Worm (Caenorhabditis elegans) whole organism, L4 larva: ENCODE data around the gene M04B2.2.
A peak's percentile ranks its signal among the peaks of the same experiment; 100 is the strongest.

Experiments
- F10B5.3 ChIP-seq: sonication (generic microtip); optimal IDR thresholded peaks from 2 replicates; lab custom pipeline; 2016; ENCODE audit warnings: mild to moderate bottlenecking, missing genetic modification characterization, missing compliant biosample characterization
- F26F4.8 ChIP-seq: fragments of 200-800 bp; sonication (Bioruptor generic); conservative IDR thresholded peaks from 2 replicates; pipeline ENCODE4 v1.3.6; 2022; ENCODE audit warnings: missing genetic modification characterization, missing compliant biosample characterization
- F37D6.2 ChIP-seq: sonication (generic microtip); optimal IDR thresholded peaks from 2 replicates; lab custom pipeline; 2016; ENCODE audit warnings: mild to moderate bottlenecking, missing genetic modification characterization, missing compliant biosample characterization
- T26A8.4 ChIP-seq: fragments of 200-800 bp; sonication (Bioruptor generic); IDR thresholded peaks from 2 replicates; pipeline ENCODE4 v1.3.6; 2022; ENCODE audit warnings: missing genetic modification characterization, missing compliant biosample characterization
- Y105C5A.15 ChIP-seq: fragments of 200-800 bp; sonication (Bioruptor generic); IDR thresholded peaks from 2 replicates; pipeline ENCODE4 v1.3.6; 2022; ENCODE audit warnings: missing genetic modification characterization, missing compliant biosample characterization
- ZK546.5 ChIP-seq, 2 experiments: sonication (generic microtip); optimal IDR thresholded peaks; 2 replicates each; lab custom pipeline; 2017; ENCODE audit warnings: missing biosample characterization in 2 of 2, missing genetic modification characterization in 2 of 2
- aha-1 ChIP-seq: fragments of 150-350 bp; peaks from one replicate; lab custom pipeline; 2014; ENCODE audit warnings: missing biosample characterization, missing genetic modification characterization
- aly-2 ChIP-seq: sonication (generic microtip); optimal IDR thresholded peaks from 2 replicates; lab custom pipeline; 2018; ENCODE audit warnings: missing biosample characterization, missing genetic modification characterization
- ama-1 ChIP-seq: fragments of 150-350 bp; optimal IDR thresholded peaks from 2 replicates; lab custom pipeline; 2014; ENCODE audit warnings: inconsistent platforms, mixed read lengths
- ceh-20 ChIP-seq: fragments of 200-800 bp; sonication (Bioruptor generic); IDR thresholded peaks from 2 replicates; pipeline ENCODE4 v1.3.6; 2022; ENCODE audit warnings: missing genetic modification reagents, missing genetic modification characterization, missing compliant biosample characterization
- ceh-28 ChIP-seq: fragments of 150-350 bp; optimal IDR thresholded peaks from 2 replicates; lab custom pipeline; 2014; ENCODE audit warnings: missing biosample characterization, missing genetic modification reagents, missing genetic modification characterization
- ceh-32 ChIP-seq: sonication (generic microtip); optimal IDR thresholded peaks from 2 replicates; lab custom pipeline; 2016; ENCODE audit warnings: mild to moderate bottlenecking, missing genetic modification characterization, missing compliant biosample characterization; ENCODE audit not compliant: poor library complexity
- ceh-44 ChIP-seq: fragments of 200-800 bp; sonication (Bioruptor generic); IDR thresholded peaks from 2 replicates; pipeline ENCODE4 v1.3.6; 2022; ENCODE audit warnings: missing genetic modification reagents, missing genetic modification characterization, missing compliant biosample characterization
- ces-1 ChIP-seq: fragments of 150-350 bp; sonication (generic microtip); optimal IDR thresholded peaks from 4 replicates; lab custom pipeline; 2014; ENCODE audit warnings: missing biosample characterization, missing genetic modification reagents, missing genetic modification characterization
- ctbp-1 ChIP-seq: fragments of 200-800 bp; sonication (Bioruptor generic); IDR thresholded peaks from 2 replicates; pipeline ENCODE4 v1.3.6; 2022; ENCODE audit warnings: missing genetic modification reagents, missing genetic modification characterization, missing compliant biosample characterization
- dmd-6 ChIP-seq: fragments of 200-800 bp; sonication (Bioruptor generic); IDR thresholded peaks from 2 replicates; pipeline ENCODE4 v1.3.6; 2022; ENCODE audit warnings: missing genetic modification reagents, missing genetic modification characterization, missing compliant biosample characterization
- dmd-9 ChIP-seq: fragments of 200-800 bp; sonication (Bioruptor generic); IDR thresholded peaks from 2 replicates; pipeline ENCODE4 v1.3.6; 2022; ENCODE audit warnings: missing genetic modification reagents, missing genetic modification characterization, missing compliant biosample characterization
- fkh-10 ChIP-seq: fragments of 150-350 bp; optimal IDR thresholded peaks from 2 replicates; lab custom pipeline; 2014; ENCODE audit warnings: missing biosample characterization, missing genetic modification reagents, missing genetic modification characterization
- fos-1 ChIP-seq: fragments of 150-350 bp; optimal IDR thresholded peaks from 2 replicates; lab custom pipeline; 2014; ENCODE audit warnings: missing biosample characterization, missing genetic modification characterization
- hif-1 ChIP-seq, 2 experiments: sonication (generic microtip); optimal IDR thresholded peaks; 2 replicates each; lab custom pipeline; 2016 to 2017; ENCODE audit warnings: missing compliant biosample characterization in 2 of 2, missing genetic modification characterization in 2 of 2, missing genetic modification reagents in 2 of 2, missing genotype in 2 of 2, mild to moderate bottlenecking in 1 of 2
- hlh-30 ChIP-seq: sonication (generic microtip); optimal IDR thresholded peaks from 2 replicates; lab custom pipeline; 2017; ENCODE audit warnings: antibody characterized with exemption, mild to moderate bottlenecking, missing genetic modification characterization, missing compliant biosample characterization; ENCODE audit not compliant: insufficient read depth
- hmg-1.1 ChIP-seq: fragments of 200-800 bp; sonication (Bioruptor generic); IDR thresholded peaks from 2 replicates; pipeline ENCODE4 v1.3.6; 2022; ENCODE audit warnings: missing genetic modification reagents, missing genetic modification characterization, missing compliant biosample characterization
- lin-1 ChIP-seq: fragments of 200-800 bp; sonication (Bioruptor generic); IDR thresholded peaks from 2 replicates; pipeline ENCODE4 v1.3.6; 2022; ENCODE audit warnings: missing genetic modification reagents, missing genetic modification characterization, missing compliant biosample characterization
- lir-3 ChIP-seq: sonication (generic microtip); optimal IDR thresholded peaks from 2 replicates; lab custom pipeline; 2016; ENCODE audit warnings: mild to moderate bottlenecking, missing genetic modification characterization, missing compliant biosample characterization
- lsy-2 ChIP-seq, 2 experiments: fragments of 150-350 bp in 1 of 2; sonication (generic microtip) in 1 of 2; optimal IDR thresholded peaks; 2 replicates each; lab custom pipeline; 2014 to 2017; ENCODE audit warnings: missing biosample characterization in 2 of 2, missing genetic modification characterization in 2 of 2
- madf-9 ChIP-seq: fragments of 200-800 bp; sonication (Bioruptor generic); conservative IDR thresholded peaks from 2 replicates; pipeline ENCODE4 v1.3.6; 2022; ENCODE audit warnings: missing genetic modification reagents, missing genetic modification characterization, missing compliant biosample characterization
- mep-1 ChIP-seq: fragments of 150-350 bp; sonication (generic microtip); optimal IDR thresholded peaks from 3 replicates; lab custom pipeline; 2014; ENCODE audit warnings: missing biosample characterization, missing genetic modification characterization
- mes-2 ChIP-seq: sonication (generic microtip); optimal IDR thresholded peaks from 2 replicates; lab custom pipeline; 2016; ENCODE audit warnings: missing genotype, mild to moderate bottlenecking, missing genetic modification characterization, missing compliant biosample characterization; ENCODE audit not compliant: poor library complexity, severe bottlenecking
- mxl-3 ChIP-seq: fragments of 200-800 bp; sonication (Bioruptor generic); optimal IDR thresholded peaks from 2 replicates; lab custom pipeline; 2018; ENCODE audit warnings: mild to moderate bottlenecking, missing genetic modification characterization, missing compliant biosample characterization
- nhr-111 ChIP-seq: fragments of 200-800 bp; sonication (Bioruptor generic); optimal IDR thresholded peaks from 2 replicates; lab custom pipeline; 2018; ENCODE audit warnings: mild to moderate bottlenecking, missing genetic modification characterization, missing compliant biosample characterization
- nhr-25 ChIP-seq: sonication (generic microtip); optimal IDR thresholded peaks from 2 replicates; lab custom pipeline; 2017; ENCODE audit warnings: missing genetic modification characterization, mild to moderate bottlenecking, missing compliant biosample characterization, antibody characterized with exemption, moderate library complexity, borderline replicate concordance; ENCODE audit not compliant: insufficient read depth
- nhr-28 ChIP-seq: fragments of 150-350 bp; optimal IDR thresholded peaks from 2 replicates; lab custom pipeline; 2014; ENCODE audit warnings: missing biosample characterization, missing genetic modification characterization
- nhr-48 ChIP-seq: sonication (generic microtip); optimal IDR thresholded peaks from 2 replicates; lab custom pipeline; 2016; ENCODE audit warnings: mild to moderate bottlenecking, missing genetic modification characterization, missing compliant biosample characterization
- rbr-2 ChIP-seq: sonication (generic microtip); optimal IDR thresholded peaks from 2 replicates; lab custom pipeline; 2016; ENCODE audit warnings: missing genotype, missing genetic modification characterization, missing compliant biosample characterization
- saeg-2 ChIP-seq: fragments of 200-800 bp; sonication (Bioruptor generic); IDR thresholded peaks from 2 replicates; pipeline ENCODE4 v1.3.6; 2022; ENCODE audit warnings: missing genetic modification reagents, missing genetic modification characterization, missing compliant biosample characterization
- sdz-12 ChIP-seq: fragments of 200-800 bp; sonication (Bioruptor generic); optimal IDR thresholded peaks from 2 replicates; lab custom pipeline; 2018; ENCODE audit warnings: mild to moderate bottlenecking, missing genetic modification characterization, missing compliant biosample characterization
- skn-1 ChIP-seq: fragments of 150-350 bp; optimal IDR thresholded peaks from 2 replicates; lab custom pipeline; 2014; ENCODE audit warnings: missing biosample characterization, missing genetic modification characterization
- snpc-1.2 ChIP-seq: fragments of 200-800 bp; sonication (Bioruptor generic); IDR thresholded peaks from 2 replicates; pipeline ENCODE4 v1.3.6; 2022; ENCODE audit warnings: missing genetic modification reagents, missing genetic modification characterization, missing compliant biosample characterization
- spr-1 ChIP-seq: sonication (generic microtip); optimal IDR thresholded peaks from 2 replicates; lab custom pipeline; 2016; ENCODE audit warnings: mild to moderate bottlenecking, missing genetic modification characterization, missing compliant biosample characterization
- tra-1 ChIP-seq: fragments of 200-800 bp; sonication (Bioruptor generic); IDR thresholded peaks from 2 replicates; pipeline ENCODE4 v1.3.6; 2022; ENCODE audit warnings: missing genetic modification reagents, missing genetic modification characterization, missing compliant biosample characterization
- unc-62 ChIP-seq, 3 experiments: fragments of 150-350 bp in 1 of 3; sonication (generic microtip); optimal IDR thresholded peaks in 2 of 3; peaks in 1 of 3; 1 replicate in 1 of 3; 2 replicates in 2 of 3; lab custom pipeline; 2014 to 2017; ENCODE audit warnings: missing biosample characterization in 3 of 3, missing genetic modification characterization in 3 of 3, missing genetic modification reagents in 3 of 3, missing genotype in 1 of 3
- vab-7 ChIP-seq: fragments of 200-800 bp; sonication (Bioruptor generic); IDR thresholded peaks from 2 replicates; pipeline ENCODE4 v1.3.6; 2022; ENCODE audit warnings: missing genetic modification reagents, missing genetic modification characterization, missing compliant biosample characterization
- zip-2 ChIP-seq: fragments of 150-350 bp; optimal IDR thresholded peaks from 2 replicates; lab custom pipeline; 2014; ENCODE audit warnings: missing biosample characterization, missing genetic modification characterization
- ztf-11 ChIP-seq: fragments of 150-350 bp; optimal IDR thresholded peaks from 2 replicates; lab custom pipeline; 2014; ENCODE audit warnings: missing biosample characterization, missing genetic modification characterization

M04B2.2 gene

ce11 chrIV:11492345-11492744 lies 35.5 kb upstream of the M04B2.2 start:
- no peak for TF ChIP-seq snpc-1.2
- peak; percentile 48 for TF ChIP-seq nhr-28
- TF ChIP-seq spr-1 (tag; lab: Kevin White, UChicago) = no peak
- TF ChIP-seq skn-1 (tag; lab: Kevin White, UChicago) = no peak
- no peak for TF ChIP-seq hmg-1.1 (GFP tag; lab: Robert Waterston, UW)
- no peak for TF ChIP-seq mes-2 (tag; lab: Kevin White, UChicago)
- TF ChIP-seq dmd-6 (GFP tag; lab: Robert Waterston, UW) = peak; percentile 28; the same call in 1 of the 2 replicates
- TF ChIP-seq mxl-3 = no peak
- TF ChIP-seq F26F4.8 (GFP tag; lab: Robert Waterston, UW) = no peak
- no peak for TF ChIP-seq aly-2
- no peak for TF ChIP-seq hif-1 (tag; optimal IDR thresholded peaks at IDR 0.05; lab: Kevin White, UChicago)
- TF ChIP-seq ceh-32 (tag; lab: Kevin White, UChicago) = no peak
- TF ChIP-seq ama-1 (lab: Kevin White, UChicago) = no peak
- TF ChIP-seq lir-3 = no peak
- peak; percentile 47 for TF ChIP-seq hlh-30 (tag; lab: Kevin White, UChicago)
- no peak for TF ChIP-seq sdz-12 (GFP tag; lab: Kevin White, UChicago)
- TF ChIP-seq aha-1 = peak; percentile 83
- TF ChIP-seq vab-7 (GFP tag; lab: Robert Waterston, UW) = no peak
- no peak for TF ChIP-seq ceh-20 (GFP tag; lab: Robert Waterston, UW)
- TF ChIP-seq ZK546.5 (tag; optimal IDR thresholded peaks at IDR 0.05; lab: Kevin White, UChicago) = no peak
- TF ChIP-seq tra-1 (GFP tag; lab: Robert Waterston, UW) = no peak
- TF ChIP-seq F10B5.3 (tag; lab: Kevin White, UChicago) = no peak
- no peak for TF ChIP-seq nhr-25 (tag; lab: Kevin White, UChicago)
- TF ChIP-seq lin-1 (GFP tag; lab: Robert Waterston, UW) = no peak
- TF ChIP-seq, all 104 proteins: peak for 4

ce11 chrIV:11493899-11494298 lies 34.0 kb upstream of the M04B2.2 start:
- TF ChIP-seq unc-62 (GFP tag; optimal IDR thresholded peaks at IDR 0.05 in 1 of 2; lab: Kevin White, UChicago) (peak in 1 of 2 experiments; percentile 37), unc-62 (tag; optimal IDR thresholded peaks at IDR 0.05; lab: Kevin White, UChicago) (no peak), ZK546.5 (tag; optimal IDR thresholded peaks at IDR 0.05; lab: Kevin White, UChicago) (no peak), zip-2 (tag; lab: Kevin White, UChicago) (no peak), Y105C5A.15 (GFP tag; lab: Robert Waterston, UW) (no peak), T26A8.4 (GFP tag; lab: Robert Waterston, UW) (no peak), saeg-2 (GFP tag; lab: Robert Waterston, UW) (no peak), nhr-28 (peak; percentile 15), mxl-3 (peak; percentile 0), skn-1 (tag; lab: Kevin White, UChicago) (no peak)

ce11 chrIV:11494924-11495323 lies 32.9 kb upstream of the M04B2.2 start:
- TF ChIP-seq nhr-111 (GFP tag; lab: Kevin White, UChicago) = no peak
- TF ChIP-seq ceh-28 (tag; lab: Kevin White, UChicago) = peak; percentile 20
- TF ChIP-seq unc-62 (GFP tag; optimal IDR thresholded peaks at IDR 0.05 in 1 of 2; lab: Kevin White, UChicago) = peak in 1 of 2 experiments; percentile 68
- no peak for TF ChIP-seq unc-62 (tag; optimal IDR thresholded peaks at IDR 0.05; lab: Kevin White, UChicago)
- no peak for TF ChIP-seq madf-9
- peak; percentile 22 for TF ChIP-seq ces-1
- TF ChIP-seq T26A8.4 (GFP tag; lab: Robert Waterston, UW) = no peak
- peak; percentile 21 for TF ChIP-seq F37D6.2 (tag; lab: Kevin White, UChicago)
- TF ChIP-seq ceh-20 (GFP tag; lab: Robert Waterston, UW) = no peak
- TF ChIP-seq tra-1 (GFP tag; lab: Robert Waterston, UW) = no peak
- no peak for TF ChIP-seq fkh-10 (GFP tag; lab: Kevin White, UChicago)
- peak; percentile 48; the same call in 1 of the 2 replicates for TF ChIP-seq hmg-1.1 (GFP tag; lab: Robert Waterston, UW)
- TF ChIP-seq mep-1 (tag; lab: Kevin White, UChicago) = peak; percentile 40
- TF ChIP-seq lsy-2 (tag; optimal IDR thresholded peaks at IDR 0.05; lab: Kevin White, UChicago) = peak in 1 of 2 experiments; percentile 52
- no peak for TF ChIP-seq ztf-11 (tag; lab: Kevin White, UChicago)
- no peak for TF ChIP-seq ceh-44 (GFP tag; lab: Robert Waterston, UW)
- peak; percentile 62; the same call in 1 of the 2 replicates for TF ChIP-seq ctbp-1 (GFP tag; lab: Robert Waterston, UW)
- peak; percentile 35 for TF ChIP-seq rbr-2
- no peak for TF ChIP-seq ZK546.5 (tag; optimal IDR thresholded peaks at IDR 0.05; lab: Kevin White, UChicago)
- TF ChIP-seq mes-2 (tag; lab: Kevin White, UChicago) = peak; percentile 18
- no peak for TF ChIP-seq fos-1 (tag; lab: Kevin White, UChicago)
- no peak for TF ChIP-seq nhr-48
- TF ChIP-seq dmd-9 (GFP tag; lab: Robert Waterston, UW) = no peak
